Fruit fly (Drosophila melanogaster): ENCODE data around the gene mthl15.

mthl15 gene

dm6 chr2L:10263830-10264634, 25.9 kb upstream of the mthl15 start, which contains the start of gene REPTOR-BP:
TSS of gene REPTOR-BP (plus strand) at chr2L:10264125.
- TF ChIP-seq CG14711 (tag; optimal IDR thresholded peaks at IDR 0.05): peak; percentile 20
- no peak for TF ChIP-seq CG12768 (GFP tag; optimal IDR thresholded peaks at IDR 0.05)
- peak; percentile 75 for TF ChIP-seq kay (GFP tag; ENCODE audit: borderline replicate concordance)
- TF ChIP-seq bab1 (GFP tag; optimal IDR thresholded peaks at IDR 0.05): peak; percentile 46

DNA sequence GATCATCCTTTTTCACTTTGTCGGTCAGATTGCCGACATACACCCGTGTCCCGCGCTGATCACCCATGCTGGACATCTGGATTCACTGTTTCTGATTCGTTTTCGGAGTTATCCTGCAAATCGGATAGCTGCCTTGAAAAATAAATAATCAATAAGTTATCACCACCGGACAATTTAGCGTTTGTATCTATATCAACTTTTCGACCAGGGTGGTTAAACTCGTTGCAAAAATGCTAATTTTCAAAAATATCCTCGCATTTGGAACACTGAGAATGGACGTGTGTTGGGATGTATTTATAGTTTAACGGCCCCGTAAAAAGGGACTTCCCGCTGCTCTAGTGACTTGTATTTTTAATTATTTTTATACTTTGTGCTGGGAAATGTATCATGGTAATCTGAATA, 25.2 kb upstream of the mthl15 start, which contains the start of gene Rsf1:
TSS of gene Rsf1 (minus strand) at position 212 of the 402 bp plus-strand sequence.
- TF ChIP-seq CG7101 (tag; optimal IDR thresholded peaks at IDR 0.05): no peak
- TF ChIP-seq CG33017 (tag; optimal IDR thresholded peaks at IDR 0.05): no peak
- TF ChIP-seq cic (GFP tag; optimal IDR thresholded peaks at IDR 0.05): no peak
- TF ChIP-seq CG11617 (GFP tag; optimal IDR thresholded peaks at IDR 0.05): no peak
- TF ChIP-seq ovo (GFP tag; optimal IDR thresholded peaks at IDR 0.05): no peak

DNA sequence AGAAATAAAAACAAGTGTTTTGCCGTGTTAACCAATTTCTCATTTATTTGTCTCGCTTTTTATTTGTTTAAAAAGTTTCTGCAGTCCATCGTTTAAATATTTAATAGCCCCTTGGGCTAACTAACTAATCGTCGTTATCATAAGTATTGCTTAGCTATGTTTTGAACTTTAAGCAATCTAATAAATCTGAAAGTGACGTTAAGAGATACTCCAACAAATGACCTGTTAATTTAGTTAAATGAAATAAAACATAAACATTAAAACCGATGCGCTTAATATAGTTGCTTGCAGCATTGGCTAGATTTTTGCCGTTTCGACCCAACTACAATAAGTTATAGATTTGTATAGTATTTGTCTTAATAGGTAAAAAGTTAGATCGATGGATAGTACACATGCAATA, 23.7 kb upstream of the mthl15 start:
- TF ChIP-seq CG7101 (tag; optimal IDR thresholded peaks at IDR 0.05): no peak
- peak; percentile 91 for TF ChIP-seq kay (GFP tag; ENCODE audit: borderline replicate concordance)
- TF ChIP-seq CG14711 (tag; optimal IDR thresholded peaks at IDR 0.05): no peak

- TF ChIP-seq CG14711 (tag; optimal IDR thresholded peaks at IDR 0.05) (peak; percentile 73), kay (GFP tag; ENCODE audit: borderline replicate concordance) (peak; percentile 91), pad (GFP tag; optimal IDR thresholded peaks at IDR 0.05) (peak; percentile 12), CG7045 (GFP tag; optimal IDR thresholded peaks at IDR 0.05) (peak; percentile 61), Mnt (GFP tag; optimal IDR thresholded peaks at IDR 0.05) (peak; percentile 21), CG7101 (tag; optimal IDR thresholded peaks at IDR 0.05) (peak; percentile 47), CG1620 (GFP tag; optimal IDR thresholded peaks at IDR 0.05) (no peak), Crg-1 (GFP tag; optimal IDR thresholded peaks at IDR 0.05) (no peak), Hr96 (GFP tag; optimal IDR thresholded peaks at IDR 0.05) (no peak), toe (GFP tag; optimal IDR thresholded peaks at IDR 0.05) (no peak), tj (GFP tag; optimal IDR thresholded peaks at IDR 0.05) (peak; percentile 40), ovo (GFP tag; optimal IDR thresholded peaks at IDR 0.05) (no peak), bab1 (GFP tag; optimal IDR thresholded peaks at IDR 0.05) (peak; percentile 46), CG33017 (tag; optimal IDR thresholded peaks at IDR 0.05) (peak; percentile 28), CG11617 (GFP tag; optimal IDR thresholded peaks at IDR 0.05) (peak; percentile 27), cic (GFP tag; optimal IDR thresholded peaks at IDR 0.05) (no peak), CG12768 (GFP tag; optimal IDR thresholded peaks at IDR 0.05) (peak; percentile 66)
Observed at dm6 chr2L:10260750-10261493, 22.8 kb upstream of the mthl15 start, which contains the start of gene Pten. TSS of gene Pten (minus strand) at chr2L:10261049.

- TF ChIP-seq toe (GFP tag; optimal IDR thresholded peaks at IDR 0.05) (no peak), CG12768 (GFP tag; optimal IDR thresholded peaks at IDR 0.05) (no peak), tj (GFP tag; optimal IDR thresholded peaks at IDR 0.05) (no peak), pad (GFP tag; optimal IDR thresholded peaks at IDR 0.05) (no peak), CG11617 (GFP tag; optimal IDR thresholded peaks at IDR 0.05) (no peak), kay (GFP tag; ENCODE audit: borderline replicate concordance) (no peak), CG14711 (tag; optimal IDR thresholded peaks at IDR 0.05) (no peak), Clk (GFP tag; optimal IDR thresholded peaks at IDR 0.05) (no peak), Hr96 (GFP tag; optimal IDR thresholded peaks at IDR 0.05) (no peak)
Observed at dm6 chr2L:10259960-10260749, 22.0 kb upstream of the mthl15 start.

DNA sequence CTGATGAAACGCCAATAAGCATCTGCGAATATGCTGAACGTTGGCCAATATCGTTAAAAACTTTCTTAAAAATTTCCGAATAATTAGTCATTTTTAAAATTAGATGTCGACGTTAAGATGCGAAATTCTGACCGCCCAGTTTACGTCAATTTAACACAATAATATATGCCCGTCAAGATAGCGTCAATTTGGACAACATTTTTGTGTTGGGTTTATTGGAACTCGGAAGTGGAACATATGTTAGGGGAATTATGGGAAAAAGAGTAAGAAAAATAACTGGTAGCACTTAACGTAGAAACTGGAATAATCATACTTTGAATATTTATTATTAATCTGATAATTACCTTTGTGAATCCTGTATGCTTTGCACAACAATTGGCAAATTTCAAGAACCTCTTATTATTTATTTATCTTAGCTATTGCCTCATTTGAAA, 17.6 kb upstream of the mthl15 start, which contains the start of gene CG5676:
TSS of gene CG5676 (minus strand) at position 167 of the 434 bp plus-strand sequence.
- no peak for TF ChIP-seq CG14711 (tag; optimal IDR thresholded peaks at IDR 0.05)
- no peak for TF ChIP-seq Hr96 (GFP tag; optimal IDR thresholded peaks at IDR 0.05)
- peak; percentile 51 for TF ChIP-seq bab1 (GFP tag; optimal IDR thresholded peaks at IDR 0.05)
- no peak for TF ChIP-seq CG33017 (tag; optimal IDR thresholded peaks at IDR 0.05)
- TF ChIP-seq ovo (GFP tag; optimal IDR thresholded peaks at IDR 0.05): no peak
- peak; percentile 92 for TF ChIP-seq kay (GFP tag; ENCODE audit: borderline replicate concordance)

DNA sequence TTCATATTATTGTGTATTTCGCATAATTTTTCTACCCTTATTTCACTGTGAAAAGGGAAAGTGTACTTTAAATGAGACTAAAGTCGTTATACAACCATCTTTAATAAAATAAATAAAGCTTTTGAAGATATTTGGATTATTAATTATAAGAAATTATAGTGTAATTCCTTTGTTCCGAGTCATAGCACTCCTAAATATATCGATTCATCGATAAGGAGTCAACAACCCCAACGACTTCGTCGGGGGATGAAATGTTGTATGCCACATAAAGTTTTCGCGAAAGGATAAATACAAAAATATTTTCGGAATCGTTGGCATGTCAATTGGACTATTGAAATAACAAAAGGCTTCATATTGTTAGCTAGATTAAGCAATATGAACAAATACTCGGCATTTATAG, 13.5 kb upstream of the mthl15 start, which contains the start of gene Ror:
TSS of gene Ror (plus strand) at position 252 of the 400 bp plus-strand sequence.
- TF ChIP-seq CG7045 (GFP tag; optimal IDR thresholded peaks at IDR 0.05) (no peak), CG33017 (tag; optimal IDR thresholded peaks at IDR 0.05) (no peak), toe (GFP tag; optimal IDR thresholded peaks at IDR 0.05) (no peak), Crg-1 (GFP tag; optimal IDR thresholded peaks at IDR 0.05) (no peak), Clk (GFP tag; optimal IDR thresholded peaks at IDR 0.05) (no peak), CG12768 (GFP tag; optimal IDR thresholded peaks at IDR 0.05) (no peak), kay (GFP tag; ENCODE audit: borderline replicate concordance) (no peak), Mnt (GFP tag; optimal IDR thresholded peaks at IDR 0.05) (no peak), tj (GFP tag; optimal IDR thresholded peaks at IDR 0.05) (no peak), CG7101 (tag; optimal IDR thresholded peaks at IDR 0.05) (no peak), Hr96 (GFP tag; optimal IDR thresholded peaks at IDR 0.05) (no peak), CG5204 (GFP tag; optimal IDR thresholded peaks at IDR 0.05) (no peak), CG11617 (GFP tag; optimal IDR thresholded peaks at IDR 0.05) (no peak), CG1620 (GFP tag; optimal IDR thresholded peaks at IDR 0.05) (no peak), cic (GFP tag; optimal IDR thresholded peaks at IDR 0.05) (no peak), pad (GFP tag; optimal IDR thresholded peaks at IDR 0.05) (no peak), CG14711 (tag; optimal IDR thresholded peaks at IDR 0.05) (no peak), ovo (GFP tag; optimal IDR thresholded peaks at IDR 0.05) (no peak), bab1 (GFP tag; optimal IDR thresholded peaks at IDR 0.05) (no peak)
